Worm (Caenorhabditis elegans) whole organism, L3 larva: ENCODE results near the gene arle-14.
A peak's percentile ranks its signal among the peaks of the same experiment; 100 is the strongest.

ENCODE experiments used
- R02D3.7 ChIP-seq: fragments of 150-350 bp; optimal IDR thresholded peaks from 2 replicates; lab custom pipeline; 2014; ENCODE audit warnings: missing biosample characterization, missing genetic modification characterization
- ZK546.5 ChIP-seq: sonication (generic microtip); optimal IDR thresholded peaks from 2 replicates; lab custom pipeline; 2017; ENCODE audit warnings: missing biosample characterization, missing genetic modification characterization
- aly-2 ChIP-seq: fragments of 150-350 bp; optimal IDR thresholded peaks from 2 replicates; lab custom pipeline; 2014; ENCODE audit warnings: missing biosample characterization, missing genetic modification characterization
- ama-1 ChIP-seq: fragments of 150-350 bp; optimal IDR thresholded peaks from 2 replicates; lab custom pipeline; 2018
- ceh-16 ChIP-seq: sonication (generic microtip); optimal IDR thresholded peaks from 2 replicates; lab custom pipeline; 2017; ENCODE audit warnings: missing biosample characterization, missing genetic modification characterization
- ceh-28 ChIP-seq: fragments of 150-350 bp; optimal IDR thresholded peaks from 2 replicates; lab custom pipeline; 2014; ENCODE audit warnings: missing biosample characterization, missing genetic modification reagents, missing genetic modification characterization
- ceh-82 ChIP-seq: fragments of 150-350 bp; optimal IDR thresholded peaks from 2 replicates; lab custom pipeline; 2014; ENCODE audit warnings: missing biosample characterization, missing genetic modification characterization
- ceh-9 ChIP-seq: sonication (generic microtip); optimal IDR thresholded peaks from 2 replicates; lab custom pipeline; 2018; ENCODE audit warnings: missing biosample characterization, missing genetic modification characterization
- daf-12 ChIP-seq: fragments of 150-350 bp; optimal IDR thresholded peaks from 2 replicates; lab custom pipeline; 2014; ENCODE audit warnings: missing biosample characterization, missing genetic modification reagents, missing genetic modification characterization
- egl-27 ChIP-seq: sonication (generic microtip); optimal IDR thresholded peaks from 4 replicates; lab custom pipeline; 2017; ENCODE audit warnings: missing biosample characterization, missing genetic modification reagents, missing genetic modification characterization
- egl-5 ChIP-seq: fragments of 150-350 bp; optimal IDR thresholded peaks from 2 replicates; lab custom pipeline; 2017; ENCODE audit warnings: missing biosample characterization, missing genetic modification reagents, missing genetic modification characterization, inconsistent platforms
- elt-1 ChIP-seq: fragments of 150-350 bp; optimal IDR thresholded peaks from 2 replicates; lab custom pipeline; 2014; ENCODE audit warnings: missing biosample characterization, missing genetic modification characterization
- elt-2 ChIP-seq: sonication (generic microtip); optimal IDR thresholded peaks from 2 replicates; lab custom pipeline; 2016; ENCODE audit warnings: missing genetic modification reagents, mild to moderate bottlenecking, missing genetic modification characterization, missing compliant biosample characterization
- elt-3 ChIP-seq, 3 experiments: fragments of 150-350 bp in 1 of 3; sonication (generic microtip) in 2 of 3; optimal IDR thresholded peaks; 2 replicates in 2 of 3; 4 replicates in 1 of 3; lab custom pipeline; 2014 to 2017; ENCODE audit warnings: missing biosample characterization in 3 of 3, missing genetic modification characterization in 3 of 3
- eor-1 ChIP-seq, 2 experiments: fragments of 150-350 bp; optimal IDR thresholded peaks; 2 replicates each; lab custom pipeline; 2014 to 2018; ENCODE audit warnings: missing biosample characterization in 2 of 2, missing genetic modification characterization in 2 of 2
- fkh-10 ChIP-seq: sonication (generic microtip); optimal IDR thresholded peaks from 2 replicates; lab custom pipeline; 2017; ENCODE audit warnings: missing biosample characterization, missing genetic modification reagents, missing genetic modification characterization
- fkh-2 ChIP-seq: fragments of 150-350 bp; optimal IDR thresholded peaks from 2 replicates; lab custom pipeline; 2014; ENCODE audit warnings: missing biosample characterization, missing genetic modification reagents, missing genetic modification characterization
- fos-1 ChIP-seq: fragments of 150-350 bp; optimal IDR thresholded peaks from 2 replicates; lab custom pipeline; 2014; ENCODE audit warnings: missing biosample characterization, missing genetic modification characterization
- hmg-11 ChIP-seq: sonication (generic microtip); optimal IDR thresholded peaks from 2 replicates; lab custom pipeline; 2016; ENCODE audit warnings: missing genetic modification characterization, missing compliant biosample characterization
- jun-1 ChIP-seq: fragments of 150-350 bp; optimal IDR thresholded peaks from 2 replicates; lab custom pipeline; 2014; ENCODE audit warnings: missing biosample characterization, missing genetic modification reagents, missing genetic modification characterization
- lin-15B ChIP-seq: fragments of 150-350 bp; optimal IDR thresholded peaks from 2 replicates; lab custom pipeline; 2014; ENCODE audit warnings: missing biosample characterization, missing genetic modification characterization
- lin-39 ChIP-seq: fragments of 150-350 bp; optimal IDR thresholded peaks from 2 replicates; lab custom pipeline; 2018; ENCODE audit warnings: missing biosample characterization, missing genetic modification reagents, missing genetic modification characterization
- lsy-12 ChIP-seq: sonication (generic microtip); optimal IDR thresholded peaks from 2 replicates; lab custom pipeline; 2016; ENCODE audit warnings: mild to moderate bottlenecking, missing genetic modification characterization, missing compliant biosample characterization
- mdl-1 ChIP-seq: fragments of 150-350 bp; optimal IDR thresholded peaks from 2 replicates; lab custom pipeline; 2014; ENCODE audit warnings: missing biosample characterization, missing genetic modification characterization
- mml-1 ChIP-seq: fragments of 150-350 bp; sonication (generic microtip); optimal IDR thresholded peaks from 3 replicates; lab custom pipeline; 2014; ENCODE audit warnings: missing biosample characterization, missing genetic modification characterization
- nfya-1 ChIP-seq: sonication (generic microtip); optimal IDR thresholded peaks from 2 replicates; lab custom pipeline; 2017; ENCODE audit warnings: missing genetic modification characterization, mild to moderate bottlenecking, missing compliant biosample characterization, antibody characterized with exemption, moderate library complexity; ENCODE audit not compliant: insufficient read depth
- nhr-11 ChIP-seq: fragments of 150-350 bp; optimal IDR thresholded peaks from 2 replicates; lab custom pipeline; 2014; ENCODE audit warnings: missing biosample characterization, missing genetic modification characterization
- nhr-12 ChIP-seq: fragments of 150-350 bp; optimal IDR thresholded peaks from 2 replicates; lab custom pipeline; 2014; ENCODE audit warnings: missing biosample characterization, missing genetic modification characterization
- nhr-23 ChIP-seq: fragments of 150-350 bp; optimal IDR thresholded peaks from 2 replicates; lab custom pipeline; 2014; ENCODE audit warnings: missing biosample characterization, missing genetic modification reagents, missing genetic modification characterization
- nhr-237 ChIP-seq: fragments of 150-350 bp; optimal IDR thresholded peaks from 2 replicates; lab custom pipeline; 2014; ENCODE audit warnings: missing biosample characterization, missing genetic modification characterization
- nhr-25 ChIP-seq: sonication (generic microtip); optimal IDR thresholded peaks from 2 replicates; lab custom pipeline; 2017; ENCODE audit warnings: missing biosample characterization, missing genetic modification characterization
- nhr-28 ChIP-seq: fragments of 150-350 bp; optimal IDR thresholded peaks from 2 replicates; lab custom pipeline; 2014; ENCODE audit warnings: missing biosample characterization, missing genetic modification characterization
- nhr-43 ChIP-seq: sonication (generic microtip); optimal IDR thresholded peaks from 2 replicates; lab custom pipeline; 2016; ENCODE audit warnings: mild to moderate bottlenecking, missing genetic modification characterization, missing compliant biosample characterization; ENCODE audit not compliant: poor library complexity, severe bottlenecking
- nhr-67 ChIP-seq: fragments of 150-350 bp; optimal IDR thresholded peaks from 2 replicates; lab custom pipeline; 2014; ENCODE audit warnings: missing biosample characterization, missing genetic modification characterization
- nhr-76 ChIP-seq: fragments of 150-350 bp; sonication (generic microtip); optimal IDR thresholded peaks from 5 replicates; lab custom pipeline; 2014; ENCODE audit warnings: missing biosample characterization, missing genetic modification characterization
- nhr-77 ChIP-seq: fragments of 150-350 bp; optimal IDR thresholded peaks from 2 replicates; lab custom pipeline; 2014; ENCODE audit warnings: missing biosample characterization, missing genetic modification characterization
- pha-4 ChIP-seq: fragments of 150-350 bp; optimal IDR thresholded peaks from 2 replicates; lab custom pipeline; 2014; ENCODE audit warnings: missing biosample characterization, missing genetic modification reagents, missing genetic modification characterization
- pqm-1 ChIP-seq: fragments of 150-350 bp; optimal IDR thresholded peaks from 2 replicates; lab custom pipeline; 2017; ENCODE audit warnings: missing biosample characterization, missing genetic modification characterization, inconsistent platforms
- sea-2 ChIP-seq: fragments of 150-350 bp; sonication (generic microtip); optimal IDR thresholded peaks from 4 replicates; lab custom pipeline; 2014; ENCODE audit warnings: missing biosample characterization, missing genetic modification reagents, missing genetic modification characterization
- skn-1 ChIP-seq: fragments of 150-350 bp; optimal IDR thresholded peaks from 2 replicates; lab custom pipeline; 2014; ENCODE audit warnings: missing biosample characterization, missing genetic modification characterization
- snpc-4 ChIP-seq: fragments of 150-350 bp; optimal IDR thresholded peaks from 2 replicates; lab custom pipeline; 2014; ENCODE audit warnings: missing biosample characterization, missing genetic modification characterization
- tbx-2 ChIP-seq: sonication (generic microtip); optimal IDR thresholded peaks from 2 replicates; lab custom pipeline; 2016; ENCODE audit warnings: mild to moderate bottlenecking, missing genetic modification characterization, missing compliant biosample characterization
- unc-39 ChIP-seq: sonication (generic microtip); optimal IDR thresholded peaks from 4 replicates; lab custom pipeline; 2017; ENCODE audit warnings: missing biosample characterization, missing genetic modification characterization
- unc-62 ChIP-seq: fragments of 150-350 bp; sonication (generic microtip); optimal IDR thresholded peaks from 4 replicates; lab custom pipeline; 2014; ENCODE audit warnings: missing biosample characterization, missing genetic modification reagents, missing genetic modification characterization
- zag-1 ChIP-seq: fragments of 150-350 bp; optimal IDR thresholded peaks from 2 replicates; lab custom pipeline; 2014; ENCODE audit warnings: missing biosample characterization, missing genetic modification characterization
- ztf-11 ChIP-seq: fragments of 150-350 bp; optimal IDR thresholded peaks from 2 replicates; lab custom pipeline; 2014; ENCODE audit warnings: missing biosample characterization, missing genetic modification characterization
- ztf-4 ChIP-seq: fragments of 150-350 bp; optimal IDR thresholded peaks from 2 replicates; lab custom pipeline; 2014; ENCODE audit warnings: missing biosample characterization, missing genetic modification characterization

arle-14 gene

ce11 chrIII:5710676-5711075 lies 18.0 kb downstream of the arle-14 start:
- TF ChIP-seq nhr-25 (tag; lab: Kevin White, UChicago) (peak; percentile 66), pqm-1 (tag; lab: Kevin White, UChicago) (peak; percentile 49), nhr-67 (tag; lab: Kevin White, UChicago) (no peak), eor-1 (tag; optimal IDR thresholded peaks at IDR 0.05; lab: Kevin White, UChicago) (no peak), mml-1 (tag; lab: Kevin White, UChicago) (no peak), skn-1 (peak; percentile 18), lsy-12 (tag; lab: Kevin White, UChicago) (peak; percentile 63), fos-1 (tag; lab: Kevin White, UChicago) (no peak), snpc-4 (tag; lab: Kevin White, UChicago) (no peak), elt-1 (tag; lab: Kevin White, UChicago) (no peak), egl-5 (tag; lab: Kevin White, UChicago) (no peak), ceh-82 (tag; lab: Kevin White, UChicago) (no peak), ZK546.5 (no peak), elt-3 (tag; optimal IDR thresholded peaks at IDR 0.05; lab: Kevin White, UChicago) (no peak), nhr-77 (tag; lab: Kevin White, UChicago) (no peak), unc-62 (GFP tag; lab: Kevin White, UChicago) (peak; percentile 40), ceh-9 (tag; lab: Kevin White, UChicago) (no peak), R02D3.7 (tag; lab: Kevin White, UChicago) (no peak), lin-15B (tag; lab: Kevin White, UChicago) (peak; percentile 55), pha-4 (tag; lab: Kevin White, UChicago) (no peak), nfya-1 (tag; lab: Kevin White, UChicago) (peak; percentile 95), sea-2 (GFP tag; lab: Kevin White, UChicago) (no peak), tbx-2 (tag; lab: Kevin White, UChicago) (no peak), unc-39 (tag; lab: Kevin White, UChicago) (no peak), ama-1 (peak; percentile 45), nhr-12 (tag; lab: Kevin White, UChicago) (no peak), mdl-1 (tag; lab: Kevin White, UChicago) (no peak), ztf-11 (tag; lab: Kevin White, UChicago) (no peak), lin-39 (tag; lab: Kevin White, UChicago) (peak; percentile 40), nhr-23 (peak; percentile 86), nhr-43 (peak; percentile 81), nhr-11 (tag; lab: Kevin White, UChicago) (no peak), fkh-10 (GFP tag; lab: Kevin White, UChicago) (no peak), elt-2 (tag; lab: Kevin White, UChicago) (peak; percentile 58), ceh-16 (tag; lab: Kevin White, UChicago) (no peak), ceh-28 (peak; percentile 28), daf-12 (tag; lab: Kevin White, UChicago) (no peak), nhr-237 (tag; lab: Kevin White, UChicago) (no peak), nhr-76 (tag; lab: Kevin White, UChicago) (no peak), nhr-28 (tag; lab: Kevin White, UChicago) (no peak), ztf-4 (tag; lab: Kevin White, UChicago) (no peak), egl-27 (tag; lab: Kevin White, UChicago) (no peak), hmg-11 (tag; lab: Kevin White, UChicago) (peak; percentile 5), aly-2 (tag; lab: Kevin White, UChicago) (no peak), fkh-2 (tag; lab: Kevin White, UChicago) (no peak), jun-1 (tag; lab: Kevin White, UChicago) (no peak), zag-1 (tag; lab: Kevin White, UChicago) (no peak)
